Fruit fly (Drosophila melanogaster) whole organism, prepupa: ENCODE results near the gene CG4686.

Experiments used
- Blimp-1 ChIP-seq: fragments of 200-800 bp; sonication (Bioruptor generic); optimal IDR thresholded peaks from 3 replicates; lab custom pipeline; 2017; ENCODE audit warnings: missing biosample characterization, missing genetic modification characterization, mild to moderate bottlenecking, moderate library complexity, missing genetic modification reagents
- CG10669 ChIP-seq: fragments of 200-800 bp; sonication (Bioruptor generic); optimal IDR thresholded peaks from 3 replicates; lab custom pipeline; 2018; ENCODE audit warnings: missing biosample characterization, mild to moderate bottlenecking, missing genetic modification characterization, moderate library complexity
- CG11762 ChIP-seq: fragments of 200-800 bp; sonication (Bioruptor generic); optimal IDR thresholded peaks from 3 replicates; lab custom pipeline; 2016; ENCODE audit warnings: missing biosample characterization, missing genetic modification characterization; ENCODE audit not compliant: insufficient read depth
- CG11902 ChIP-seq: fragments of 200-800 bp; sonication (Bioruptor generic); optimal IDR thresholded peaks from 3 replicates; lab custom pipeline; 2016; ENCODE audit warnings: missing biosample characterization, missing genetic modification characterization
- CG15336 ChIP-seq: fragments of 200-800 bp; sonication (Bioruptor generic); IDR thresholded peaks from 2 replicates; pipeline ENCODE4 v1.3.6; 2022; ENCODE audit warnings: missing biosample characterization, missing genetic modification characterization
- CG1621 ChIP-seq: fragments of 200-800 bp; sonication (Bioruptor generic); optimal IDR thresholded peaks from 3 replicates; lab custom pipeline; 2018; ENCODE audit warnings: missing biosample characterization, mild to moderate bottlenecking, missing genetic modification characterization
- CG16779 ChIP-seq: fragments of 200-800 bp; sonication (Bioruptor generic); optimal IDR thresholded peaks from 3 replicates; lab custom pipeline; 2017; ENCODE audit warnings: missing biosample characterization, mild to moderate bottlenecking, missing genetic modification characterization
- CG31627 ChIP-seq: fragments of 200-800 bp; sonication (Bioruptor generic); optimal IDR thresholded peaks from 3 replicates; lab custom pipeline; 2016; ENCODE audit warnings: missing biosample characterization, missing genetic modification characterization
- CG32006 ChIP-seq: fragments of 200-800 bp; sonication (Bioruptor generic); optimal IDR thresholded peaks from 3 replicates; lab custom pipeline; 2017; ENCODE audit warnings: missing biosample characterization, mild to moderate bottlenecking, missing genetic modification characterization
- CG6163 ChIP-seq: fragments of 200-800 bp; sonication (Bioruptor generic); IDR thresholded peaks from 3 replicates; pipeline ENCODE4 v1.3.6; 2022; ENCODE audit warnings: missing biosample characterization, missing genetic modification characterization
- CG6276 ChIP-seq: fragments of 200-800 bp; sonication (Bioruptor generic); optimal IDR thresholded peaks from 2 replicates; lab custom pipeline; 2017; ENCODE audit warnings: missing biosample characterization, mild to moderate bottlenecking, missing genetic modification characterization
- CG6792 ChIP-seq: fragments of 200-800 bp; sonication (Bioruptor generic); optimal IDR thresholded peaks from 3 replicates; lab custom pipeline; 2016; ENCODE audit warnings: missing biosample characterization, missing genetic modification characterization
- CG6808 ChIP-seq: fragments of 200-800 bp; sonication (Bioruptor generic); optimal IDR thresholded peaks from 3 replicates; lab custom pipeline; 2017; ENCODE audit warnings: missing biosample characterization, missing genetic modification characterization, mild to moderate bottlenecking, moderate library complexity, missing genetic modification reagents
- CG6854 ChIP-seq: fragments of 200-800 bp; sonication (Bioruptor generic); optimal IDR thresholded peaks from 2 replicates; lab custom pipeline; 2017; ENCODE audit warnings: missing biosample characterization, mild to moderate bottlenecking, missing genetic modification characterization
- CG8119 ChIP-seq: fragments of 200-800 bp; sonication (Bioruptor generic); IDR thresholded peaks from 3 replicates; pipeline ENCODE4 v1.3.6; 2022; ENCODE audit warnings: missing biosample characterization, missing genetic modification characterization
- Eip75B ChIP-seq: fragments of 200-800 bp; sonication (Bioruptor generic); optimal IDR thresholded peaks from 3 replicates; lab custom pipeline; 2016; ENCODE audit warnings: missing biosample characterization, missing genetic modification characterization
- Eip78C ChIP-seq: fragments of 200-800 bp; sonication (Bioruptor generic); peaks from one replicate; lab custom pipeline; 2016; ENCODE audit warnings: missing biosample characterization, missing genetic modification characterization
- Eip93F ChIP-seq: fragments of 200-800 bp; sonication (Bioruptor generic); optimal IDR thresholded peaks from 2 replicates; lab custom pipeline; 2016; ENCODE audit warnings: missing biosample characterization, mild to moderate bottlenecking, missing genetic modification characterization
- Ets96B ChIP-seq: fragments of 200-800 bp; optimal IDR thresholded peaks from 2 replicates; lab custom pipeline; 2019; ENCODE audit warnings: missing biosample characterization, mild to moderate bottlenecking, missing genetic modification characterization, moderate library complexity
- Hr38 ChIP-seq: sonication (Bioruptor generic); optimal IDR thresholded peaks from 2 replicates; lab custom pipeline; 2016; ENCODE audit warnings: missing biosample characterization, missing genetic modification characterization
- OdsH ChIP-seq: fragments of 200-800 bp; sonication (Bioruptor generic); optimal IDR thresholded peaks from 3 replicates; lab custom pipeline; 2016; ENCODE audit warnings: missing biosample characterization, missing genetic modification characterization
- Smox ChIP-seq: fragments of 200-800 bp; sonication (Bioruptor generic); optimal IDR thresholded peaks from 3 replicates; lab custom pipeline; 2016; ENCODE audit warnings: missing biosample characterization, missing genetic modification characterization
- Sox14 ChIP-seq: fragments of 200-800 bp; sonication (Bioruptor generic); optimal IDR thresholded peaks from 3 replicates; lab custom pipeline; 2016; ENCODE audit warnings: missing biosample characterization, missing genetic modification characterization
- acj6 ChIP-seq: fragments of 200-800 bp; sonication (Bioruptor generic); optimal IDR thresholded peaks from 3 replicates; lab custom pipeline; 2016; ENCODE audit warnings: missing biosample characterization, missing genetic modification characterization
- cyc ChIP-seq: fragments of 200-800 bp; sonication (Bioruptor generic); optimal IDR thresholded peaks from 3 replicates; lab custom pipeline; 2016; ENCODE audit warnings: missing biosample characterization, missing genetic modification characterization
- dsx ChIP-seq: fragments of 200-800 bp; optimal IDR thresholded peaks from 3 replicates; lab custom pipeline; 2019; ENCODE audit warnings: missing biosample characterization, mild to moderate bottlenecking, missing genetic modification characterization, moderate library complexity; ENCODE audit not compliant: poor library complexity, severe bottlenecking
- eg ChIP-seq: fragments of 200-800 bp; sonication (Bioruptor generic); IDR thresholded peaks from 3 replicates; pipeline ENCODE4 v1.3.6; 2022; ENCODE audit warnings: missing biosample characterization, missing genetic modification characterization
- esn ChIP-seq: fragments of 200-800 bp; sonication (Bioruptor generic); optimal IDR thresholded peaks from 2 replicates; lab custom pipeline; 2016; ENCODE audit warnings: missing biosample characterization, mild to moderate bottlenecking, missing genetic modification characterization, moderate library complexity
- fkh ChIP-seq: fragments of 200-800 bp; sonication (Bioruptor generic); optimal IDR thresholded peaks from 3 replicates; lab custom pipeline; 2017; ENCODE audit warnings: missing biosample characterization, mild to moderate bottlenecking, missing genetic modification characterization, moderate library complexity
- net ChIP-seq: fragments of 200-800 bp; sonication (Bioruptor generic); optimal IDR thresholded peaks from 3 replicates; lab custom pipeline; 2016; ENCODE audit warnings: missing biosample characterization, missing genetic modification characterization
- pdm3 ChIP-seq: fragments of 200-800 bp; sonication (Bioruptor generic); optimal IDR thresholded peaks from 3 replicates; lab custom pipeline; 2016; ENCODE audit warnings: missing biosample characterization, missing genetic modification characterization
- ss ChIP-seq, 2 experiments: fragments of 200-800 bp; sonication (Bioruptor generic); optimal IDR thresholded peaks; 2 replicates in 1 of 2; 3 replicates in 1 of 2; lab custom pipeline; 2017 to 2018; ENCODE audit warnings: mild to moderate bottlenecking in 2 of 2, missing biosample characterization in 2 of 2, missing genetic modification characterization in 2 of 2, moderate library complexity in 1 of 2
- svp ChIP-seq: fragments of 200-800 bp; sonication (Bioruptor generic); peaks from one replicate; lab custom pipeline; 2016; ENCODE audit warnings: missing biosample characterization, missing genetic modification characterization
- topi ChIP-seq: fragments of 200-800 bp; sonication (Bioruptor generic); optimal IDR thresholded peaks from 3 replicates; lab custom pipeline; 2016; ENCODE audit warnings: missing biosample characterization, missing genetic modification characterization
- vri ChIP-seq: fragments of 200-800 bp; sonication (Bioruptor generic); optimal IDR thresholded peaks from 3 replicates; lab custom pipeline; 2016; ENCODE audit warnings: missing biosample characterization, mild to moderate bottlenecking, missing genetic modification characterization

The CG4686 gene

dm6 chr3R:19908863-19909343, 44.6 kb downstream of the CG4686 start (continued):
- TF ChIP-seq Eip78C (peak; percentile 95), pdm3 (GFP tag; lab: Kevin White, UChicago) (peak; percentile 86), Ets96B (tag; lab: Kevin White, UChicago) (peak; percentile 69), CG11902 (GFP tag; lab: Kevin White, UChicago) (peak; percentile 82), acj6 (peak; percentile 86), Eip93F (GFP tag; lab: Kevin White, UChicago) (no peak), CG11762 (GFP tag; lab: Kevin White, UChicago) (peak; percentile 74), CG6808 (peak; percentile 53), net (peak; percentile 84), Blimp-1 (GFP tag; lab: Kevin White, UChicago) (peak; percentile 42), Eip75B (GFP tag; lab: Kevin White, UChicago) (peak; percentile 79), CG16779 (tag; lab: Kevin White, UChicago) (peak; percentile 57), CG10669 (GFP tag; lab: Kevin White, UChicago) (peak; percentile 77), fkh (GFP tag; lab: Kevin White, UChicago) (peak; percentile 14), CG8119 (GFP tag; lab: Robert Waterston, UW) (peak; percentile 80), esn (peak; percentile 89), ss (GFP tag; optimal IDR thresholded peaks at IDR 0.05; lab: Kevin White, UChicago) (peak in 1 of 2 experiments; percentile 42), CG15336 (peak; percentile 87), eg (GFP tag; lab: Robert Waterston, UW) (peak; percentile 90), CG31627 (GFP tag; lab: Kevin White, UChicago) (peak; percentile 86), svp (GFP tag; lab: Kevin White, UChicago) (peak; percentile 95), topi (GFP tag; lab: Kevin White, UChicago) (peak; percentile 81), Hr38 (no peak), CG6276 (GFP tag; lab: Kevin White, UChicago) (peak; percentile 77), OdsH (GFP tag; lab: Kevin White, UChicago) (peak; percentile 87), cyc (GFP tag; lab: Kevin White, UChicago) (peak; percentile 81)

dm6 chr3R:19909541-19910182, 45.4 kb downstream of the CG4686 start:
- TF ChIP-seq Sox14 (GFP tag; lab: Kevin White, UChicago) (peak; percentile 4), Ets96B (tag; lab: Kevin White, UChicago) (no peak), Eip78C (peak; percentile 7), svp (GFP tag; lab: Kevin White, UChicago) (peak; percentile 79), vri (peak; percentile 62), CG6163 (GFP tag; lab: Robert Waterston, UW) (0 out of 3 replicates have a peak, but pooled peaks have one; percentile 9), Smox (GFP tag; lab: Kevin White, UChicago) (no peak)

dm6 chr3R:19910302-19911029, 46.2 kb downstream of the CG4686 start:
- TF ChIP-seq dsx: peak; percentile 2
- TF ChIP-seq Eip93F (GFP tag; lab: Kevin White, UChicago): peak; percentile 48
- TF ChIP-seq CG1621 (tag; lab: Kevin White, UChicago): no peak
- TF ChIP-seq CG6792: no peak
- no peak for TF ChIP-seq CG16779 (tag; lab: Kevin White, UChicago)
- peak; percentile 82 for TF ChIP-seq Eip78C
- peak; percentile 29 for TF ChIP-seq CG32006 (GFP tag; lab: Kevin White, UChicago)
- peak; percentile 83 for TF ChIP-seq vri
- TF ChIP-seq svp (GFP tag; lab: Kevin White, UChicago): peak; percentile 94
- peak; percentile 52 for TF ChIP-seq CG6808
- TF ChIP-seq CG6854 (GFP tag; lab: Kevin White, UChicago): peak; percentile 37
